Fruit fly (Drosophila melanogaster): ENCODE measurements around the gene Scsalpha2.

Gene Scsalpha2

dm6 chr3R:19472218-19472617, 9.4 kb upstream of the Scsalpha2 start (continued):
- TF ChIP-seq sr (GFP tag; IDR thresholded peaks at IDR 0.05) (no peak), pum (GFP tag; optimal IDR thresholded peaks at IDR 0.05) (no peak), CG12659 (GFP tag; optimal IDR thresholded peaks at IDR 0.05) (no peak), zen2 (GFP tag; IDR thresholded peaks at IDR 0.05; ENCODE audit: partially characterized antibody) (no peak), Ssrp (tag; optimal IDR thresholded peaks at IDR 0.05) (no peak), run (tag; optimal IDR thresholded peaks at IDR 0.05) (peak; percentile 45), cato (GFP tag; optimal IDR thresholded peaks at IDR 0.05; ENCODE audit: borderline replicate concordance) (no peak), zf30C (GFP tag; optimal IDR thresholded peaks at IDR 0.05) (no peak), Doc2 (GFP tag; IDR thresholded peaks at IDR 0.05) (no peak), Six4 (GFP tag; optimal IDR thresholded peaks at IDR 0.05) (no peak), CG15011 (GFP tag; optimal IDR thresholded peaks at IDR 0.05) (peak; percentile 19), tap (tag; optimal IDR thresholded peaks at IDR 0.05) (no peak), Ets65A (GFP tag) (peak; percentile 76), Dp (GFP tag; optimal IDR thresholded peaks at IDR 0.05) (no peak), disco-r (GFP tag; optimal IDR thresholded peaks at IDR 0.05) (peak; percentile 3), CG1602 (GFP tag; optimal IDR thresholded peaks at IDR 0.05) (no peak), ro (GFP tag; IDR thresholded peaks at IDR 0.05) (no peak), Dref (GFP tag; IDR thresholded peaks at IDR 0.05) (no peak), CG12769 (tag; optimal IDR thresholded peaks at IDR 0.05) (no peak), abd-A (tag; optimal IDR thresholded peaks at IDR 0.05) (no peak), ftz-f1 (GFP tag; optimal IDR thresholded peaks at IDR 0.05) (no peak), pb (GFP tag; optimal IDR thresholded peaks at IDR 0.05) (no peak), MBD-R2 (GFP tag; IDR thresholded peaks at IDR 0.05) (no peak), CG4820 (GFP tag; optimal IDR thresholded peaks at IDR 0.05) (no peak), Dip3 (GFP tag; optimal IDR thresholded peaks at IDR 0.05) (no peak), Asciz (GFP tag; optimal IDR thresholded peaks at IDR 0.05) (peak; percentile 36), usp (GFP tag; optimal IDR thresholded peaks at IDR 0.05) (no peak), dimm (GFP tag; IDR thresholded peaks at IDR 0.05) (no peak), grau (tag; optimal IDR thresholded peaks at IDR 0.05) (no peak), bigmax (GFP tag; optimal IDR thresholded peaks at IDR 0.05) (no peak), MESR4 (GFP tag; optimal IDR thresholded peaks at IDR 0.05) (no peak), jigr1 (GFP tag; IDR thresholded peaks at IDR 0.05) (no peak), CG15073 (GFP tag; optimal IDR thresholded peaks at IDR 0.05) (no peak), phol (tag; optimal IDR thresholded peaks at IDR 0.05) (no peak), CG30403 (GFP tag; optimal IDR thresholded peaks at IDR 0.05) (no peak), Rfx (GFP tag; IDR thresholded peaks at IDR 0.05) (no peak), ttk (GFP tag; IDR thresholded peaks at IDR 0.05) (no peak; the same call in 1 of the 2 replicates), CG11085 (GFP tag; IDR thresholded peaks at IDR 0.05) (no peak), vfl (GFP tag; optimal IDR thresholded peaks at IDR 0.05) (no peak), gsb (GFP tag; IDR thresholded peaks at IDR 0.05) (no peak), D19B (GFP tag; optimal IDR thresholded peaks at IDR 0.05) (no peak), fd102C (GFP tag; optimal IDR thresholded peaks at IDR 0.05) (peak; percentile 23), CG1024 (GFP tag; IDR thresholded peaks at IDR 0.05) (no peak), CG7271 (tag; optimal IDR thresholded peaks at IDR 0.05) (no peak), CG2875 (GFP tag; optimal IDR thresholded peaks at IDR 0.05) (peak; percentile 18), fd96Cb (tag; optimal IDR thresholded peaks at IDR 0.05) (no peak), CG31388 (GFP tag; optimal IDR thresholded peaks at IDR 0.05) (no peak), ase (GFP tag; IDR thresholded peaks at IDR 0.05) (no peak), corto (GFP tag; optimal IDR thresholded peaks at IDR 0.05) (no peak), CG34422 (GFP tag; IDR thresholded peaks at IDR 0.05) (no peak; the same call in 2 of the 3 replicates)

Measured in whole organism, embryonic.